Worm (Caenorhabditis elegans) whole organism, young adult: ENCODE measurements around the gene wrm-1.

ENCODE experiments used
- F57A8.1 ChIP-seq: fragments of 200-800 bp; sonication (Bioruptor generic); optimal IDR thresholded peaks from 2 replicates; lab custom pipeline; 2018; ENCODE audit warnings: mild to moderate bottlenecking, missing genetic modification characterization, moderate library complexity, missing compliant biosample characterization
- K12H6.12 ChIP-seq: fragments of 200-800 bp; sonication (Bioruptor generic); optimal IDR thresholded peaks from 2 replicates; lab custom pipeline; 2018; ENCODE audit warnings: mild to moderate bottlenecking, missing genetic modification characterization, missing compliant biosample characterization
- Y67H2A.10 ChIP-seq: fragments of 200-800 bp; sonication (Bioruptor generic); conservative IDR thresholded peaks from 2 replicates; pipeline ENCODE4 v1.3.6; 2022; ENCODE audit warnings: missing genetic modification reagents, missing genetic modification characterization, missing compliant biosample characterization
- akir-1 ChIP-seq: fragments of 200-800 bp; sonication (Bioruptor generic); optimal IDR thresholded peaks from 2 replicates; lab custom pipeline; 2018; ENCODE audit warnings: mild to moderate bottlenecking, missing genetic modification characterization, moderate library complexity, missing compliant biosample characterization
- attf-5 ChIP-seq: fragments of 200-800 bp; sonication (Bioruptor generic); optimal IDR thresholded peaks from 2 replicates; lab custom pipeline; 2018; ENCODE audit warnings: mild to moderate bottlenecking, missing genetic modification characterization, missing compliant biosample characterization
- bed-1 ChIP-seq: fragments of 200-800 bp; sonication (Bioruptor generic); IDR thresholded peaks from 2 replicates; pipeline ENCODE4 v1.3.6; 2022; ENCODE audit warnings: missing genetic modification reagents, missing genetic modification characterization, missing compliant biosample characterization
- efl-1 ChIP-seq: fragments of 150-350 bp; optimal IDR thresholded peaks from 2 replicates; lab custom pipeline; 2014; ENCODE audit warnings: missing biosample characterization, missing genetic modification reagents, missing genetic modification characterization
- egrh-3 ChIP-seq: fragments of 200-800 bp; sonication (Bioruptor generic); IDR thresholded peaks from 2 replicates; pipeline ENCODE4 v1.3.6; 2022; ENCODE audit warnings: missing genetic modification reagents, missing genetic modification characterization, missing compliant biosample characterization
- lag-1 ChIP-seq: fragments of 200-800 bp; sonication (Bioruptor generic); IDR thresholded peaks from 2 replicates; pipeline ENCODE4 v1.3.6; 2022; ENCODE audit warnings: missing genetic modification reagents, missing genetic modification characterization, missing compliant biosample characterization
- pha-4 ChIP-seq: fragments of 150-350 bp; sonication (generic microtip); optimal IDR thresholded peaks from 2 replicates; lab custom pipeline; 2014; ENCODE audit warnings: missing biosample characterization, missing genetic modification reagents, missing genetic modification characterization

DNA sequence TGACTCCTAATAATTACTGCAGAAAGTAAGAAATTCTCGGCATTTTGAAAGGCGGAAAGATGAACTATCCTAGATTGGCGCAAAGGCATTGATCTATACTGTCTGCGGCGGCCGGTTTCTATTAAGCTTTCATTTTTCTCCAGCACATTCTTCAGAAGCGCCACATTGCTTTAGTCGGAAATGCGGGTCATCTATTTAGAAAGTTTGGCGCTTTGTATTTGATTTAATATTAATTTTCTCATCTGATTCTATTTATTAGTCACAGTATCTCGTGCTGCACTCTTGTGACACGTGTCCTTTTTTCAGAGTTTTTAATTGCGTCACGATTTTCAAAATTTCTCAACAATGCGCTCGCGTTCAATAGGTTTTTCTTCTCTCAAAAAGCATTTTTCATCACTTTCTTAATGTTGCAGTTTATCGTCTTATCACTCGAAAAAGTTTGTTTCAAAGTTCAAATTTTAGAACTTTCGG is 7.6 kb upstream of the wrm-1 start:
- TF ChIP-seq egrh-3 (GFP tag; lab: Robert Waterston, UW) (no peak), attf-5 (GFP tag; lab: Kevin White, UChicago) (no peak), F57A8.1 (GFP tag; lab: Kevin White, UChicago) (no peak), efl-1 (GFP tag; lab: Kevin White, UChicago) (peak; percentile 1), K12H6.12 (tag; lab: Kevin White, UChicago) (no peak), lag-1 (GFP tag; lab: Robert Waterston, UW) (no peak), bed-1 (GFP tag; lab: Robert Waterston, UW) (no peak), pha-4 (no peak), Y67H2A.10 (GFP tag; lab: Robert Waterston, UW) (no peak), akir-1 (GFP tag; lab: Kevin White, UChicago) (no peak)
